Worm (Caenorhabditis elegans): ENCODE data around the gene nhr-127.

- TF ChIP-seq ets-7 (tag; optimal IDR thresholded peaks at IDR 0.05) (no peak), sea-1 (GFP tag; conservative IDR thresholded peaks at IDR 0.05) (no peak), ceh-36 (tag; optimal IDR thresholded peaks at IDR 0.05) (no peak)
These were observed 22.4 kb downstream of the nhr-127 start, which contains the start of gene F28G4.2 for ce11 chrV:16282147-16282546.
